Worm (Caenorhabditis elegans): ENCODE results near the gene F10D7.3.

ce11 chrX:17403058-17403457 lies 28.6 kb upstream of the F10D7.3 start:
- TF ChIP-seq egl-27 (tag; optimal IDR thresholded peaks at IDR 0.05) (no peak), fos-1 (tag; optimal IDR thresholded peaks at IDR 0.05) (no peak), nhr-12 (tag; optimal IDR thresholded peaks at IDR 0.05) (no peak), zag-1 (tag; optimal IDR thresholded peaks at IDR 0.05) (no peak), tbx-2 (tag; optimal IDR thresholded peaks at IDR 0.05) (no peak), xbp-1 (tag; optimal IDR thresholded peaks at IDR 0.05) (no peak), aha-1 (tag; optimal IDR thresholded peaks at IDR 0.05) (no peak), alr-1 (tag; optimal IDR thresholded peaks at IDR 0.05; ENCODE audit: borderline replicate concordance) (no peak), pqm-1 (tag; optimal IDR thresholded peaks at IDR 0.05) (no peak), hpl-2 (GFP tag; optimal IDR thresholded peaks at IDR 0.05) (no peak), sox-4 (tag; optimal IDR thresholded peaks at IDR 0.05) (no peak)

Data from whole organism, L1 larva.